Fruit fly (Drosophila melanogaster) whole organism, prepupa: ENCODE results near the gene CG17440.

ENCODE experiments used
- CG11294 ChIP-seq: fragments of 200-800 bp; sonication (Bioruptor generic); IDR thresholded peaks from 2 replicates; pipeline ENCODE4 v1.3.6; 2022; ENCODE audit warnings: missing biosample characterization, missing genetic modification characterization
- CG11902 ChIP-seq: fragments of 200-800 bp; sonication (Bioruptor generic); optimal IDR thresholded peaks from 3 replicates; lab custom pipeline; 2016; ENCODE audit warnings: missing biosample characterization, missing genetic modification characterization
- CG15336 ChIP-seq: fragments of 200-800 bp; sonication (Bioruptor generic); IDR thresholded peaks from 2 replicates; pipeline ENCODE4 v1.3.6; 2022; ENCODE audit warnings: missing biosample characterization, missing genetic modification characterization
- CG31627 ChIP-seq: fragments of 200-800 bp; sonication (Bioruptor generic); optimal IDR thresholded peaks from 3 replicates; lab custom pipeline; 2016; ENCODE audit warnings: missing biosample characterization, missing genetic modification characterization
- CG4318 ChIP-seq: fragments of 200-800 bp; sonication (Bioruptor generic); optimal IDR thresholded peaks from 3 replicates; lab custom pipeline; 2017; ENCODE audit warnings: missing biosample characterization, mild to moderate bottlenecking, missing genetic modification characterization
- CG6276 ChIP-seq: fragments of 200-800 bp; sonication (Bioruptor generic); optimal IDR thresholded peaks from 2 replicates; lab custom pipeline; 2017; ENCODE audit warnings: missing biosample characterization, mild to moderate bottlenecking, missing genetic modification characterization
- Ets21C ChIP-seq: fragments of 200-800 bp; sonication (Bioruptor generic); optimal IDR thresholded peaks from 3 replicates; lab custom pipeline; 2016; ENCODE audit warnings: missing biosample characterization, missing genetic modification characterization
- Hr39 ChIP-seq: fragments of 200-800 bp; sonication (Bioruptor generic); optimal IDR thresholded peaks from 2 replicates; lab custom pipeline; 2016; ENCODE audit warnings: missing biosample characterization, missing genetic modification characterization

dm6 chrX:9309959-9310658 lies 40.4 kb upstream of the CG17440 start:
- TF ChIP-seq CG15336 (0 out of 2 replicates have a peak, but pooled peaks have one; percentile 8), CG31627 (no peak), Hr39 (no peak), CG4318 (GFP tag; lab: Kevin White, UChicago) (no peak), CG6276 (no peak), Ets21C (no peak), CG11294 (GFP tag; lab: Robert Waterston, UW) (no peak), CG11902 (GFP tag; lab: Kevin White, UChicago) (no peak)
